Fruit fly (Drosophila melanogaster): ENCODE data around the gene Gr10b.

Gr10b gene

dm6 chrX:11449476-11450119 is 36.6 kb upstream of the Gr10b start (continued):
- TF ChIP-seq eyg (GFP tag; optimal IDR thresholded peaks at IDR 0.05), result peak; percentile 84
- TF ChIP-seq CG5953 (GFP tag; IDR thresholded peaks at IDR 0.05), result peak; percentile 89
- peak; percentile 50 for TF ChIP-seq CG6683 (GFP tag; optimal IDR thresholded peaks at IDR 0.05)
- peak; percentile 57 for TF ChIP-seq HmgD (GFP tag; optimal IDR thresholded peaks at IDR 0.05)
- TF ChIP-seq Nf-YB (GFP tag; optimal IDR thresholded peaks at IDR 0.05), result peak; percentile 57
- peak; percentile 66 for TF ChIP-seq CG31388 (GFP tag; optimal IDR thresholded peaks at IDR 0.05)
- peak; percentile 75 for TF ChIP-seq CG4424 (GFP tag; optimal IDR thresholded peaks at IDR 0.05)
- TF ChIP-seq CG1024 (GFP tag; IDR thresholded peaks at IDR 0.05), result peak; percentile 75
- no peak for TF ChIP-seq Tbp (GFP tag; optimal IDR thresholded peaks at IDR 0.05)
- TF ChIP-seq Kr (GFP tag; optimal IDR thresholded peaks at IDR 0.05), result no peak
- peak; percentile 89 for TF ChIP-seq dysf (GFP tag; IDR thresholded peaks at IDR 0.05)
- TF ChIP-seq vvl (GFP tag; IDR thresholded peaks at IDR 0.05), result peak; percentile 93
- TF ChIP-seq CG14965 (GFP tag; optimal IDR thresholded peaks at IDR 0.05; ENCODE audit: borderline replicate concordance), result peak; percentile 35
- TF ChIP-seq Eip74EF (GFP tag; optimal IDR thresholded peaks at IDR 0.05), result peak in 1 of 2 experiments; percentile 67
- TF ChIP-seq zfh1 (GFP tag; IDR thresholded peaks at IDR 0.05), result peak; percentile 86
- TF ChIP-seq Side (GFP tag; optimal IDR thresholded peaks at IDR 0.05), result peak; percentile 85
- TF ChIP-seq Optix (GFP tag; IDR thresholded peaks at IDR 0.05), result peak; percentile 81
- TF ChIP-seq dan (GFP tag; IDR thresholded peaks at IDR 0.05), result peak; percentile 55
- TF ChIP-seq CG11398 (GFP tag; optimal IDR thresholded peaks at IDR 0.05), result peak; percentile 84
- no peak; the same call in 2 of the 3 replicates for TF ChIP-seq z (GFP tag; IDR thresholded peaks at IDR 0.05)
- TF ChIP-seq MESR4 (GFP tag; optimal IDR thresholded peaks at IDR 0.05), result peak; percentile 19
- TF ChIP-seq Ravus (GFP tag; IDR thresholded peaks at IDR 0.05), result peak; percentile 64
- peak; percentile 80 for TF ChIP-seq fd3F (GFP tag; optimal IDR thresholded peaks at IDR 0.05)

- TF ChIP-seq Ets65A (GFP tag) (peak; percentile 60), Ets97D (GFP tag; optimal IDR thresholded peaks at IDR 0.05) (no peak), ac (GFP tag; optimal IDR thresholded peaks at IDR 0.05) (no peak), Dfd (GFP tag; optimal IDR thresholded peaks at IDR 0.05) (no peak), sens (GFP tag) (peak; percentile 19), vvl (GFP tag; IDR thresholded peaks at IDR 0.05) (peak; percentile 55; the same call in 1 of the 2 replicates)
Observed at dm6 chrX:11448637-11449036, 35.6 kb upstream of the Gr10b start.

DNA sequence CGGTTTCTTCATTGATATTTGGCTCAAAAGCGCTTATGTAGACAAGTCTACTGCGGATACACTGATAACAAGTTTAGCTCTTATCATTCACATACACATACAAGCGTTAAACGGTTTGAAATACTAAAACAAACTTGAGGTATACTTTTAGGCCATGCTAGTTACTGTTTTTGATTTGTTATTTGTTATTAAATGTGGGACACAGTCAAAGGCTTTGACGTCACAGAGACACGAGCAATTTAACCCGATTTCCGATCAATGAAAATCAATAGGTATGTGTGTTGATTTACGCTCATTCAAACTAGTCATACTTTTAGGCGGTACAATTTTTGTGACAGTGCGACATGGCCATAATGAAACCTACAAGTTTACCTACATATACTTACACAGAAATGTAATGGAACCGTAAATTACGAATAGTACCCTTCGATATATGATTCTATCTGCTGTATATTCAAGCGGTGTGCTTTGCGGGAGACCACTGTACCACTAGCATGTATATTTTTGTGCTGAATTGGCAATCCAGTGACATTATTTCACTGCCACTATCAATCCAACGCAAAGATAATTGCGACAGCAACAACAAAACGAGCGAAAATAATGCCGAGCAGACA is 33.9 kb upstream of the Gr10b start:
- no peak for TF ChIP-seq CG14860 (GFP tag; IDR thresholded peaks at IDR 0.05; ENCODE audit: partially characterized antibody)
- TF ChIP-seq toy (GFP tag; IDR thresholded peaks at IDR 0.05), result peak; percentile 71
- no peak for TF ChIP-seq HLH4C (GFP tag; IDR thresholded peaks at IDR 0.05; ENCODE audit: partially characterized antibody)
- TF ChIP-seq tx (GFP tag; optimal IDR thresholded peaks at IDR 0.05), result peak; percentile 75
- TF ChIP-seq unc-4 (GFP tag; IDR thresholded peaks at IDR 0.05; ENCODE audit: partially characterized antibody), result no peak
- TF ChIP-seq sens (GFP tag), result peak; percentile 92
- peak; percentile 31 for TF ChIP-seq CG13123 (GFP tag; optimal IDR thresholded peaks at IDR 0.05)
- peak; percentile 62 for TF ChIP-seq CG6689 (GFP tag; IDR thresholded peaks at IDR 0.05)
- TF ChIP-seq btn (GFP tag; optimal IDR thresholded peaks at IDR 0.05), result peak; percentile 23
- TF ChIP-seq BEAF-32 (GFP tag; optimal IDR thresholded peaks at IDR 0.05), result no peak
- TF ChIP-seq CG42726 (GFP tag; IDR thresholded peaks at IDR 0.05; ENCODE audit: partially characterized antibody), result no peak
- TF ChIP-seq CG43689 (GFP tag; IDR thresholded peaks at IDR 0.05), result no peak
- TF ChIP-seq HLHmδ (GFP tag; optimal IDR thresholded peaks at IDR 0.05), result no peak
- TF ChIP-seq ssp (GFP tag; IDR thresholded peaks at IDR 0.05), result peak; percentile 31; the same call in 1 of the 2 replicates
- TF ChIP-seq CG18262 (tag; optimal IDR thresholded peaks at IDR 0.05), result peak; percentile 49
- TF ChIP-seq CG16863 (GFP tag; optimal IDR thresholded peaks at IDR 0.05), result peak; percentile 68
- TF ChIP-seq sr (GFP tag; IDR thresholded peaks at IDR 0.05), result no peak
- no peak for TF ChIP-seq nom (GFP tag; optimal IDR thresholded peaks at IDR 0.05)
- peak; percentile 50 for TF ChIP-seq Camta (GFP tag; optimal IDR thresholded peaks at IDR 0.05)
- peak; percentile 92 for TF ChIP-seq lab (GFP tag; optimal IDR thresholded peaks at IDR 0.05)
- peak; percentile 87 for TF ChIP-seq fu2 (GFP tag; optimal IDR thresholded peaks at IDR 0.05)
